Worm (Caenorhabditis elegans) whole organism, young adult: Measurements from ENCODE around the gene srv-29.

Experiments
- B0261.1 ChIP-seq: sonication (generic microtip); optimal IDR thresholded peaks from 2 replicates; lab custom pipeline; 2016; ENCODE audit warnings: mild to moderate bottlenecking, missing genetic modification characterization, moderate library complexity, missing compliant biosample characterization
- C06A6.2 ChIP-seq: fragments of 200-800 bp; sonication (Bioruptor generic); conservative IDR thresholded peaks from 2 replicates; pipeline ENCODE4 v1.3.6; 2022; ENCODE audit warnings: missing genetic modification characterization, missing compliant biosample characterization
- D2030.7 ChIP-seq: fragments of 200-800 bp; sonication (Bioruptor generic); IDR thresholded peaks from 2 replicates; pipeline ENCODE4 v1.3.6; 2022; ENCODE audit warnings: missing genetic modification reagents, missing genetic modification characterization, missing compliant biosample characterization
- F10E7.11 ChIP-seq: sonication (generic microtip); optimal IDR thresholded peaks from 2 replicates; lab custom pipeline; 2017; ENCODE audit warnings: mild to moderate bottlenecking, missing genetic modification characterization, moderate library complexity, missing compliant biosample characterization
- F33H1.4 ChIP-seq: fragments of 200-800 bp; sonication (Bioruptor generic); IDR thresholded peaks from 2 replicates; pipeline ENCODE4 v1.3.6; 2022; ENCODE audit warnings: missing genetic modification reagents, missing genetic modification characterization, missing compliant biosample characterization
- F39B2.1 ChIP-seq: fragments of 200-800 bp; sonication (Bioruptor generic); IDR thresholded peaks from 2 replicates; pipeline ENCODE4 v1.3.6; 2022; ENCODE audit warnings: missing genetic modification reagents, missing genetic modification characterization, missing compliant biosample characterization
- Y53F4B.3 ChIP-seq: fragments of 200-800 bp; sonication (Bioruptor generic); IDR thresholded peaks from 2 replicates; pipeline ENCODE4 v1.3.6; 2022; ENCODE audit warnings: missing genetic modification reagents, missing genetic modification characterization, missing compliant biosample characterization
- Y56A3A.18 ChIP-seq: fragments of 200-800 bp; sonication (Bioruptor generic); IDR thresholded peaks from 2 replicates; pipeline ENCODE4 v1.3.6; 2022; ENCODE audit warnings: missing genetic modification reagents, missing genetic modification characterization, missing compliant biosample characterization
- ZK185.1 ChIP-seq: sonication (generic microtip); optimal IDR thresholded peaks from 2 replicates; lab custom pipeline; 2016; ENCODE audit warnings: mild to moderate bottlenecking, missing genetic modification characterization, missing compliant biosample characterization; ENCODE audit not compliant: poor library complexity, severe bottlenecking
- athp-1 ChIP-seq: sonication (generic microtip); optimal IDR thresholded peaks from 2 replicates; lab custom pipeline; 2017; ENCODE audit warnings: mild to moderate bottlenecking, missing genetic modification characterization, missing compliant biosample characterization
- attf-6 ChIP-seq: fragments of 200-800 bp; sonication (Bioruptor generic); IDR thresholded peaks from 2 replicates; pipeline ENCODE4 v1.3.6; 2022; ENCODE audit warnings: missing genetic modification reagents, missing genetic modification characterization, missing compliant biosample characterization
- bed-1 ChIP-seq: fragments of 200-800 bp; sonication (Bioruptor generic); IDR thresholded peaks from 2 replicates; pipeline ENCODE4 v1.3.6; 2022; ENCODE audit warnings: missing genetic modification reagents, missing genetic modification characterization, missing compliant biosample characterization
- ccch-3 ChIP-seq: fragments of 200-800 bp; sonication (Bioruptor generic); optimal IDR thresholded peaks from 2 replicates; lab custom pipeline; 2018; ENCODE audit warnings: mild to moderate bottlenecking, missing genetic modification characterization, missing compliant biosample characterization
- cebp-1 ChIP-seq, 2 experiments: fragments of 200-800 bp in 1 of 2; sonication (Bioruptor generic) in 1 of 2; sonication (generic microtip) in 1 of 2; IDR thresholded peaks in 1 of 2; optimal IDR thresholded peaks in 1 of 2; 2 replicates each; pipeline versions ENCODE4 v1.3.6 to Lab custom; 2017 to 2022; ENCODE audit warnings: missing compliant biosample characterization in 2 of 2, missing genetic modification characterization in 2 of 2, mild to moderate bottlenecking in 1 of 2, missing genetic modification reagents in 1 of 2, moderate library complexity in 1 of 2
- cebp-2 ChIP-seq: fragments of 200-800 bp; sonication (Bioruptor generic); IDR thresholded peaks from 2 replicates; pipeline ENCODE4 v1.3.6; 2022; ENCODE audit warnings: missing genetic modification characterization, missing compliant biosample characterization
- dpl-1 ChIP-seq: fragments of 150-350 bp; optimal IDR thresholded peaks from 2 replicates; lab custom pipeline; 2014; ENCODE audit warnings: missing biosample characterization, missing genetic modification reagents, missing genetic modification characterization
- ekl-4 ChIP-seq: fragments of 200-800 bp; sonication (Bioruptor generic); IDR thresholded peaks from 2 replicates; pipeline ENCODE4 v1.3.6; 2022; ENCODE audit warnings: missing genetic modification reagents, missing genetic modification characterization, missing compliant biosample characterization
- hlh-26 ChIP-seq: fragments of 200-800 bp; sonication (Bioruptor generic); conservative IDR thresholded peaks from 2 replicates; pipeline ENCODE4 v1.3.6; 2022; ENCODE audit warnings: missing genetic modification reagents, missing genetic modification characterization, missing compliant biosample characterization
- hmg-1.2 ChIP-seq: fragments of 200-800 bp; sonication (Bioruptor generic); IDR thresholded peaks from 2 replicates; pipeline ENCODE4 v1.3.6; 2022; ENCODE audit warnings: missing genetic modification reagents, missing genetic modification characterization, missing compliant biosample characterization
- hrde-1 ChIP-seq: sonication (generic microtip); optimal IDR thresholded peaks from 2 replicates; lab custom pipeline; 2016; ENCODE audit warnings: missing genetic modification characterization, mild to moderate bottlenecking, missing compliant biosample characterization, moderate library complexity, missing genotype, missing genetic modification reagents, borderline replicate concordance
- lin-54 ChIP-seq: fragments of 200-800 bp; sonication (Bioruptor generic); optimal IDR thresholded peaks from 2 replicates; lab custom pipeline; 2018; ENCODE audit warnings: mild to moderate bottlenecking, missing genetic modification characterization, missing compliant biosample characterization
- lir-1 ChIP-seq: fragments of 200-800 bp; sonication (Bioruptor generic); conservative IDR thresholded peaks from 2 replicates; pipeline ENCODE4 v1.3.6; 2022; ENCODE audit warnings: missing genetic modification reagents, missing genetic modification characterization, missing compliant biosample characterization
- lsy-27 ChIP-seq: sonication (generic microtip); optimal IDR thresholded peaks from 2 replicates; lab custom pipeline; 2017; ENCODE audit warnings: missing genetic modification characterization, mild to moderate bottlenecking, missing compliant biosample characterization, antibody characterized with exemption, missing genotype, borderline replicate concordance; ENCODE audit not compliant: insufficient read depth
- madf-6 ChIP-seq: fragments of 200-800 bp; sonication (Bioruptor generic); IDR thresholded peaks from 2 replicates; pipeline ENCODE4 v1.3.6; 2022; ENCODE audit warnings: missing genetic modification reagents, missing genetic modification characterization, missing compliant biosample characterization
- madf-8 ChIP-seq: fragments of 200-800 bp; sonication (Bioruptor generic); conservative IDR thresholded peaks from 2 replicates; pipeline ENCODE4 v1.3.6; 2022; ENCODE audit warnings: missing genetic modification reagents, missing genetic modification characterization, missing compliant biosample characterization
- mcd-1 ChIP-seq: fragments of 200-800 bp; sonication (Bioruptor generic); IDR thresholded peaks from 2 replicates; pipeline ENCODE4 v1.3.6; 2022; ENCODE audit warnings: missing genetic modification reagents, missing genetic modification characterization, missing compliant biosample characterization
- mxl-1 ChIP-seq: sonication (generic microtip); optimal IDR thresholded peaks from 2 replicates; lab custom pipeline; 2016; ENCODE audit warnings: missing genetic modification characterization, missing compliant biosample characterization
- pbrm-1 ChIP-seq: fragments of 200-800 bp; sonication (Bioruptor generic); IDR thresholded peaks from 2 replicates; pipeline ENCODE4 v1.3.6; 2022; ENCODE audit warnings: missing genetic modification reagents, missing genetic modification characterization, missing compliant biosample characterization
- snpc-4 ChIP-seq, 5 experiments: fragments of 150-350 bp in 1 of 5; sonication (generic microtip) in 4 of 5; optimal IDR thresholded peaks; 2 replicates each; lab custom pipeline; 2014 to 2018; ENCODE audit warnings: missing genetic modification characterization in 5 of 5, missing biosample characterization in 3 of 5, antibody characterized with exemption in 2 of 5, mild to moderate bottlenecking in 2 of 5, missing compliant biosample characterization in 2 of 5, missing genotype in 2 of 5, moderate library complexity in 2 of 5, missing genetic modification reagents in 1 of 5
- sptf-2 ChIP-seq: fragments of 200-800 bp; sonication (Bioruptor generic); optimal IDR thresholded peaks from 2 replicates; lab custom pipeline; 2018; ENCODE audit warnings: mild to moderate bottlenecking, missing genetic modification characterization, missing compliant biosample characterization
- unc-130 ChIP-seq: sonication (generic microtip); optimal IDR thresholded peaks from 2 replicates; lab custom pipeline; 2016; ENCODE audit warnings: missing genetic modification reagents, missing genetic modification characterization, missing compliant biosample characterization
- ztf-25 ChIP-seq: fragments of 200-800 bp; sonication (Bioruptor generic); IDR thresholded peaks from 2 replicates; pipeline ENCODE4 v1.3.6; 2022; ENCODE audit warnings: missing genetic modification reagents, missing genetic modification characterization, missing compliant biosample characterization
- ztf-3 ChIP-seq: fragments of 200-800 bp; sonication (Bioruptor generic); optimal IDR thresholded peaks from 2 replicates; lab custom pipeline; 2018; ENCODE audit warnings: mild to moderate bottlenecking, missing genetic modification characterization, missing compliant biosample characterization

The srv-29 gene

ce11 chrIV:6301764-6302163 lies 35.4 kb upstream of the srv-29 start, which contains the start of gene srv-26:
srv-26 (minus strand) TSS chrIV:6301864.
- TF ChIP-seq unc-130 (GFP tag; lab: Kevin White, UChicago) (no peak), ccch-3 (GFP tag; lab: Kevin White, UChicago) (no peak), D2030.7 (GFP tag; lab: Robert Waterston, UW) (no peak), hmg-1.2 (no peak), madf-6 (GFP tag; lab: Robert Waterston, UW) (no peak), lir-1 (GFP tag; lab: Robert Waterston, UW) (no peak), C06A6.2 (GFP tag; lab: Robert Waterston, UW) (no peak)

ce11 chrIV:6299523-6299922 lies 33.1 kb upstream of the srv-29 start:
- TF ChIP-seq ekl-4 (GFP tag; lab: Robert Waterston, UW), result no peak
- TF ChIP-seq F10E7.11 (tag; lab: Kevin White, UChicago), result no peak
- TF ChIP-seq athp-1 (tag; lab: Kevin White, UChicago), result no peak
- TF ChIP-seq Y56A3A.18 (GFP tag; lab: Robert Waterston, UW), result no peak
- TF ChIP-seq attf-6, result no peak

ce11 chrIV:6298253-6298652 lies 31.9 kb upstream of the srv-29 start, which contains the start of gene srv-27:
srv-27 (minus strand) TSS chrIV:6298353.
- TF ChIP-seq lin-54 (GFP tag; lab: Kevin White, UChicago), result no peak
- TF ChIP-seq ccch-3 (GFP tag; lab: Kevin White, UChicago), result no peak
- no peak for TF ChIP-seq cebp-1 (GFP tag; IDR thresholded peaks at IDR 0.05; lab: Robert Waterston, UW)
- no peak for TF ChIP-seq cebp-1 (tag; optimal IDR thresholded peaks at IDR 0.05; lab: Kevin White, UChicago)
- no peak for TF ChIP-seq lsy-27 (tag; lab: Kevin White, UChicago)
- TF ChIP-seq unc-130 (GFP tag; lab: Kevin White, UChicago), result no peak
- TF ChIP-seq mxl-1 (tag; lab: Kevin White, UChicago), result no peak
- TF ChIP-seq Y53F4B.3 (GFP tag; lab: Robert Waterston, UW), result no peak
- TF ChIP-seq bed-1 (GFP tag; lab: Robert Waterston, UW), result no peak
- no peak for TF ChIP-seq D2030.7 (GFP tag; lab: Robert Waterston, UW)
- no peak for TF ChIP-seq pbrm-1
- no peak for TF ChIP-seq ZK185.1 (tag; lab: Kevin White, UChicago)
- TF ChIP-seq cebp-2 (GFP tag; lab: Robert Waterston, UW), result no peak
- TF ChIP-seq ztf-3, result no peak
- TF ChIP-seq madf-8 (GFP tag; lab: Robert Waterston, UW), result no peak
- TF ChIP-seq dpl-1, result no peak
- no peak for TF ChIP-seq hlh-26 (GFP tag; lab: Robert Waterston, UW)
- TF ChIP-seq ztf-25 (GFP tag; lab: Robert Waterston, UW), result no peak
- TF ChIP-seq hrde-1 (tag; lab: Kevin White, UChicago), result no peak
- no peak for TF ChIP-seq sptf-2 (GFP tag; lab: Kevin White, UChicago)
- TF ChIP-seq B0261.1 (tag; lab: Kevin White, UChicago), result no peak

DNA sequence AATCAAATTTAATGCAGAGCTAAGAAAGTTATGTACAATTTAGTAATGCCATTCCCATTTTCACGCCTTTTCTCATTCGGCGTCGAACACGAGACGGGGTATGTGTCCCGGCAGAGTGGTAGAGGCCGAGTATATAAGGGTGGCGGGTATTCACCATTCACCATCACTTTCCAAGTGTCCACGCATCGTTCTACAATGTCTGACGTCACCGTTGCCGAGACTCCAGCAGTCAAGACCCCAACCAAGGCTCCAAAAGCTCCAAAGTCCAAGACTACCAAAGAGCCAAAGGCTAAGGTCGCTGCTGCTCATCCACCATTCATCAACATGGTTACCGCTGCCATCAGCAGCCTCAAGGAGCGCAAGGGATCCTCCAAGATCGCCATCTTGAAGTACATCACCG lies 27.7 kb upstream of the srv-29 start, which contains the start of gene hil-2:
TSS of gene hil-2 (plus strand) at position 160 of the 400 bp plus-strand sequence.
- TF ChIP-seq F39B2.1 (GFP tag; lab: Robert Waterston, UW), result peak; percentile 97
- no peak for TF ChIP-seq mcd-1 (GFP tag; lab: Robert Waterston, UW)
- TF ChIP-seq snpc-4 (GFP tag; optimal IDR thresholded peaks at IDR 0.05; lab: Kevin White, UChicago), result no peak
- TF ChIP-seq snpc-4 (tag; optimal IDR thresholded peaks at IDR 0.05; lab: Kevin White, UChicago), result peak in 2 of 4 experiments; percentile 59 to 60
- TF ChIP-seq F33H1.4 (GFP tag; lab: Robert Waterston, UW), result no peak
